Worm (Caenorhabditis elegans) whole organism, mixed stage, embryonic: Measurements from ENCODE around the gene lido-17.

Source experiments
- M03D4.4 ChIP-seq: sonication (generic microtip); optimal IDR thresholded peaks from 2 replicates; lab custom pipeline; 2017; ENCODE audit warnings: mild to moderate bottlenecking, missing genetic modification characterization, missing compliant biosample characterization
- nhr-76 ChIP-seq: sonication (generic microtip); optimal IDR thresholded peaks from 2 replicates; lab custom pipeline; 2017; ENCODE audit warnings: missing biosample characterization, missing genetic modification characterization
- ztf-11 ChIP-seq: fragments of 150-350 bp; optimal IDR thresholded peaks from 2 replicates; lab custom pipeline; 2014; ENCODE audit warnings: missing biosample characterization, missing genetic modification characterization

ce11 chrII:9343955-9344354 lies 48.7 kb downstream of the lido-17 start:
- no peak for TF ChIP-seq nhr-76 (tag; lab: Kevin White, UChicago)
- no peak for TF ChIP-seq M03D4.4 (tag; lab: Kevin White, UChicago)
- TF ChIP-seq ztf-11 (tag; lab: Kevin White, UChicago) = no peak
